Worm (Caenorhabditis elegans) whole organism, early embryonic: ENCODE results near the gene rbd-1.

Source experiments
- ama-1 ChIP-seq: fragments of 150-350 bp; optimal IDR thresholded peaks from 2 replicates; lab custom pipeline; 2014
- ets-7 ChIP-seq: sonication (generic microtip); optimal IDR thresholded peaks from 2 replicates; lab custom pipeline; 2016; ENCODE audit warnings: missing genotype, missing genetic modification characterization, missing compliant biosample characterization
- hmbx-1 ChIP-seq: sonication (generic microtip); optimal IDR thresholded peaks from 2 replicates; lab custom pipeline; 2016; ENCODE audit warnings: mild to moderate bottlenecking, missing genetic modification characterization, missing compliant biosample characterization
- hmg-4 ChIP-seq: fragments of 200-800 bp; sonication (Bioruptor generic); optimal IDR thresholded peaks from 2 replicates; lab custom pipeline; 2018; ENCODE audit warnings: mild to moderate bottlenecking, missing genetic modification characterization, missing compliant biosample characterization
- hnd-1 ChIP-seq: sonication (generic microtip); optimal IDR thresholded peaks from 2 replicates; lab custom pipeline; 2016; ENCODE audit warnings: missing genetic modification characterization, missing compliant biosample characterization

- TF ChIP-seq ets-7 (tag; lab: Kevin White, UChicago) (no peak), hnd-1 (no peak), ama-1 (no peak), hmg-4 (no peak), hmbx-1 (tag; lab: Kevin White, UChicago) (no peak)
Observed at ce11 chrIV:12741438-12741837, 16.7 kb downstream of the rbd-1 start, which contains the start of gene T23F6.5.
